Worm (Caenorhabditis elegans): ENCODE data around the gene mpst-4.

DNA sequence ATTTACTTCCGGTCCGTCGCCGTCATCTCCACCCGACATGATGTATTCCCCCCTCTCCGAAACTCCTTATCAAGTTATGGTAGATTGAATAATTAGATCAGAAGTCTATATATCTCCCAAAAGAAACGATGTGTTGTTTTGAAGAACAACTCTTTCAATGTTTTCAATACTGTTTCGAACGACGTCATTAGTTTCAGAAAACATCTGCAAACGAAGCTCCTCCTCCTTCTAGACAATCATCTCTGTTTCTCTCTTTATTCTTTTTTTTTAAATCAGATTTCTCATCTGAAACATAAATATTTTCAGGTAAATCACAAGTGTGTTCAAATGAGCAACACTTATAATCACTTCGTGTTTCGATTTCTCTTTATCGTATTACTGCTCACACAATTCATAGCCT lies 13.4 kb downstream of the mpst-4 start, which contains the start of gene T23B7.3:
- TF ChIP-seq nhr-10 (tag; optimal IDR thresholded peaks at IDR 0.05) (no peak), unc-55 (GFP tag; optimal IDR thresholded peaks at IDR 0.05) (no peak), ceh-16 (tag; optimal IDR thresholded peaks at IDR 0.05) (no peak), ama-1 (optimal IDR thresholded peaks at IDR 0.05) (no peak), nhr-12 (tag; optimal IDR thresholded peaks at IDR 0.05) (no peak), nhr-23 (tag; optimal IDR thresholded peaks at IDR 0.05) (no peak), ztf-4 (tag; optimal IDR thresholded peaks at IDR 0.05) (no peak), mdl-1 (tag; optimal IDR thresholded peaks at IDR 0.05) (no peak), ztf-11 (tag; optimal IDR thresholded peaks at IDR 0.05) (no peak), nhr-11 (tag; optimal IDR thresholded peaks at IDR 0.05) (no peak), snpc-4 (tag; optimal IDR thresholded peaks at IDR 0.05) (no peak), nhr-6 (tag; optimal IDR thresholded peaks at IDR 0.05) (no peak), ceh-82 (tag; optimal IDR thresholded peaks at IDR 0.05) (no peak)

Measured in whole organism, L2 larva.